Worm (Caenorhabditis elegans) whole organism, L1 larva: ENCODE data around the gene pas-2.

Experiments
- C04F5.9 ChIP-seq: sonication (generic microtip); optimal IDR thresholded peaks from 2 replicates; lab custom pipeline; 2016; ENCODE audit warnings: missing genetic modification characterization, missing compliant biosample characterization
- C16A3.4 ChIP-seq: fragments of 150-350 bp; optimal IDR thresholded peaks from 2 replicates; lab custom pipeline; 2014; ENCODE audit warnings: missing biosample characterization, missing genetic modification characterization
- C34B4.2 ChIP-seq: sonication (generic microtip); optimal IDR thresholded peaks from 2 replicates; lab custom pipeline; 2017; ENCODE audit warnings: mild to moderate bottlenecking, missing genetic modification characterization, missing compliant biosample characterization
- F16B12.6 ChIP-seq: fragments of 150-350 bp; optimal IDR thresholded peaks from 2 replicates; lab custom pipeline; 2014; ENCODE audit warnings: missing biosample characterization, missing genetic modification characterization
- aha-1 ChIP-seq: fragments of 150-350 bp; optimal IDR thresholded peaks from 2 replicates; lab custom pipeline; 2014; ENCODE audit warnings: missing biosample characterization, missing genetic modification characterization
- aly-2 ChIP-seq: fragments of 150-350 bp; optimal IDR thresholded peaks from 2 replicates; lab custom pipeline; 2014; ENCODE audit warnings: missing biosample characterization, missing genetic modification characterization
- blmp-1 ChIP-seq: fragments of 150-350 bp; optimal IDR thresholded peaks from 2 replicates; lab custom pipeline; 2014; ENCODE audit warnings: missing biosample characterization, missing genetic modification characterization
- ceh-82 ChIP-seq, 3 experiments: fragments of 150-350 bp in 1 of 3; sonication (generic microtip) in 2 of 3; optimal IDR thresholded peaks; 2 replicates each; lab custom pipeline; 2014 to 2017; ENCODE audit warnings: missing biosample characterization in 3 of 3, missing genetic modification characterization in 3 of 3
- ceh-88 ChIP-seq: fragments of 200-800 bp; sonication (Bioruptor generic); IDR thresholded peaks from 2 replicates; pipeline ENCODE4 v1.3.6; 2022; ENCODE audit warnings: missing genetic modification characterization, missing compliant biosample characterization
- dpl-1 ChIP-seq, 3 experiments: fragments of 150-350 bp in 2 of 3; sonication (generic microtip) in 1 of 3; optimal IDR thresholded peaks; 2 replicates each; lab custom pipeline; 2014 to 2017; ENCODE audit warnings: missing biosample characterization in 3 of 3, missing genetic modification characterization in 3 of 3, missing genetic modification reagents in 3 of 3
- efl-1 ChIP-seq, 4 experiments: fragments of 150-350 bp; optimal IDR thresholded peaks in 3 of 4; peaks in 1 of 4; 1 replicate in 1 of 4; 2 replicates in 3 of 4; lab custom pipeline; 2014; ENCODE audit warnings: missing biosample characterization in 2 of 4, missing genetic modification characterization in 2 of 4, missing genetic modification reagents in 2 of 4
- efl-3 ChIP-seq: fragments of 200-800 bp; sonication (Bioruptor generic); optimal IDR thresholded peaks from 2 replicates; lab custom pipeline; 2018; ENCODE audit warnings: mild to moderate bottlenecking, missing genetic modification characterization, missing compliant biosample characterization
- egl-13 ChIP-seq: sonication (generic microtip); optimal IDR thresholded peaks from 2 replicates; lab custom pipeline; 2016; ENCODE audit warnings: missing genotype, missing genetic modification reagents, missing genetic modification characterization, missing compliant biosample characterization
- elt-2 ChIP-seq: sonication (generic microtip); optimal IDR thresholded peaks from 2 replicates; lab custom pipeline; 2016; ENCODE audit warnings: missing genetic modification characterization, mild to moderate bottlenecking, inconsistent platforms, missing compliant biosample characterization, missing genetic modification reagents
- elt-3 ChIP-seq, 6 experiments: fragments of 150-350 bp in 1 of 6; sonication (generic microtip); optimal IDR thresholded peaks; 2 replicates each; lab custom pipeline; 2017 to 2018; ENCODE audit warnings: missing biosample characterization in 6 of 6, missing genetic modification characterization in 6 of 6, inconsistent platforms in 1 of 6
- fkh-10 ChIP-seq: sonication (generic microtip); optimal IDR thresholded peaks from 2 replicates; lab custom pipeline; 2017; ENCODE audit warnings: missing biosample characterization, missing genetic modification reagents, missing genetic modification characterization
- fkh-8 ChIP-seq: sonication (generic microtip); optimal IDR thresholded peaks from 2 replicates; lab custom pipeline; 2016; ENCODE audit warnings: mild to moderate bottlenecking, missing genetic modification characterization, missing compliant biosample characterization
- fos-1 ChIP-seq: fragments of 150-350 bp; optimal IDR thresholded peaks from 2 replicates; lab custom pipeline; 2014; ENCODE audit warnings: missing biosample characterization, missing genetic modification characterization
- grh-1 ChIP-seq: fragments of 200-800 bp; sonication (Bioruptor generic); IDR thresholded peaks from 2 replicates; pipeline ENCODE4 v1.3.6; 2022; ENCODE audit warnings: missing genetic modification reagents, missing genetic modification characterization, missing compliant biosample characterization
- hpl-2 ChIP-seq: fragments of 150-350 bp; optimal IDR thresholded peaks from 2 replicates; lab custom pipeline; 2014; ENCODE audit warnings: missing biosample characterization, missing genetic modification reagents, missing genetic modification characterization
- lin-14 ChIP-seq: fragments of 200-800 bp; sonication (Bioruptor generic); optimal IDR thresholded peaks from 2 replicates; lab custom pipeline; 2018; ENCODE audit warnings: mild to moderate bottlenecking, missing genetic modification characterization, moderate library complexity, missing compliant biosample characterization
- lin-15B ChIP-seq: fragments of 150-350 bp; sonication (generic microtip); optimal IDR thresholded peaks from 3 replicates; lab custom pipeline; 2014; ENCODE audit warnings: missing biosample characterization, missing genetic modification characterization
- lin-35 ChIP-seq, 2 experiments: fragments of 150-350 bp; optimal IDR thresholded peaks; 2 replicates each; lab custom pipeline; 2014; ENCODE audit warnings: missing biosample characterization in 2 of 2, missing genetic modification characterization in 2 of 2, missing genetic modification reagents in 2 of 2
- lin-39 ChIP-seq: fragments of 150-350 bp; optimal IDR thresholded peaks from 2 replicates; lab custom pipeline; 2014; ENCODE audit warnings: missing biosample characterization, missing genetic modification reagents, missing genetic modification characterization
- mdl-1 ChIP-seq, 2 experiments: fragments of 150-350 bp; optimal IDR thresholded peaks; 2 replicates each; lab custom pipeline; 2014 to 2017; ENCODE audit warnings: missing biosample characterization in 2 of 2, missing genetic modification characterization in 2 of 2, inconsistent platforms in 1 of 2
- mep-1 ChIP-seq: fragments of 150-350 bp; optimal IDR thresholded peaks from 2 replicates; lab custom pipeline; 2014; ENCODE audit warnings: missing biosample characterization, missing genetic modification characterization
- nhr-11 ChIP-seq: fragments of 150-350 bp; optimal IDR thresholded peaks from 2 replicates; lab custom pipeline; 2014; ENCODE audit warnings: missing biosample characterization, missing genetic modification characterization
- nhr-237 ChIP-seq: fragments of 150-350 bp; optimal IDR thresholded peaks from 2 replicates; lab custom pipeline; 2014; ENCODE audit warnings: missing biosample characterization, missing genetic modification characterization
- nhr-28 ChIP-seq: fragments of 150-350 bp; optimal IDR thresholded peaks from 2 replicates; lab custom pipeline; 2014; ENCODE audit warnings: missing biosample characterization, missing genetic modification characterization
- nhr-71 ChIP-seq: sonication (generic microtip); optimal IDR thresholded peaks from 2 replicates; lab custom pipeline; 2016; ENCODE audit warnings: mild to moderate bottlenecking, missing genetic modification characterization, moderate library complexity, missing compliant biosample characterization
- nhr-76 ChIP-seq: sonication (generic microtip); optimal IDR thresholded peaks from 2 replicates; lab custom pipeline; 2017; ENCODE audit warnings: missing biosample characterization, missing genetic modification characterization
- nhr-77 ChIP-seq: fragments of 150-350 bp; optimal IDR thresholded peaks from 2 replicates; lab custom pipeline; 2014; ENCODE audit warnings: missing biosample characterization, missing genetic modification characterization
- nhr-85 ChIP-seq: sonication (generic microtip); peaks from one replicate; lab custom pipeline; 2016; ENCODE audit warnings: missing genetic modification characterization, inconsistent platforms, missing compliant biosample characterization
- nhr-90 ChIP-seq: sonication (generic microtip); optimal IDR thresholded peaks from 2 replicates; lab custom pipeline; 2016; ENCODE audit warnings: mild to moderate bottlenecking, missing genetic modification characterization, missing compliant biosample characterization; ENCODE audit not compliant: poor library complexity
- pax-3 ChIP-seq: fragments of 200-800 bp; sonication (Bioruptor generic); optimal IDR thresholded peaks from 2 replicates; lab custom pipeline; 2018; ENCODE audit warnings: mild to moderate bottlenecking, missing genetic modification characterization, moderate library complexity, missing compliant biosample characterization
- rnt-1 ChIP-seq: sonication (generic microtip); optimal IDR thresholded peaks from 2 replicates; lab custom pipeline; 2016; ENCODE audit warnings: mild to moderate bottlenecking, missing genetic modification characterization, moderate library complexity, missing compliant biosample characterization
- skn-1 ChIP-seq: fragments of 150-350 bp; optimal IDR thresholded peaks from 2 replicates; lab custom pipeline; 2014; ENCODE audit warnings: missing biosample characterization, missing genetic modification characterization
- snpc-4 ChIP-seq: fragments of 150-350 bp; optimal IDR thresholded peaks from 2 replicates; lab custom pipeline; 2014; ENCODE audit warnings: missing biosample characterization, missing genetic modification characterization
- sptf-1 ChIP-seq: fragments of 150-350 bp; optimal IDR thresholded peaks from 2 replicates; lab custom pipeline; 2014; ENCODE audit warnings: missing biosample characterization, missing genetic modification characterization
- unc-130 ChIP-seq: fragments of 150-350 bp; optimal IDR thresholded peaks from 2 replicates; lab custom pipeline; 2017; ENCODE audit warnings: missing biosample characterization, missing genetic modification characterization, inconsistent platforms
- unc-30 ChIP-seq: sonication (generic microtip); optimal IDR thresholded peaks from 2 replicates; lab custom pipeline; 2017; ENCODE audit warnings: missing biosample characterization, missing genetic modification characterization
- unc-62 ChIP-seq: fragments of 150-350 bp; optimal IDR thresholded peaks from 2 replicates; lab custom pipeline; 2014; ENCODE audit warnings: missing biosample characterization, missing genetic modification reagents, missing genetic modification characterization
- unc-98 ChIP-seq: fragments of 200-800 bp; sonication (Bioruptor generic); IDR thresholded peaks from 2 replicates; pipeline ENCODE4 v1.3.6; 2022; ENCODE audit warnings: missing genetic modification characterization, missing compliant biosample characterization
- vab-15 ChIP-seq: sonication (generic microtip); optimal IDR thresholded peaks from 2 replicates; lab custom pipeline; 2017; ENCODE audit warnings: missing genotype, mild to moderate bottlenecking, missing genetic modification characterization, missing compliant biosample characterization
- zip-4 ChIP-seq: fragments of 200-800 bp; sonication (Bioruptor generic); optimal IDR thresholded peaks from 2 replicates; lab custom pipeline; 2018; ENCODE audit warnings: mild to moderate bottlenecking, missing genetic modification characterization, moderate library complexity, missing compliant biosample characterization
- ztf-11 ChIP-seq, 2 experiments: sonication (generic microtip); optimal IDR thresholded peaks; 2 replicates each; lab custom pipeline; 2016 to 2017; ENCODE audit warnings: missing genetic modification characterization in 2 of 2, missing biosample characterization in 1 of 2, missing compliant biosample characterization in 1 of 2
- ztf-4 ChIP-seq: fragments of 150-350 bp; optimal IDR thresholded peaks from 2 replicates; lab custom pipeline; 2014; ENCODE audit warnings: missing biosample characterization, missing genetic modification characterization

Gene pas-2

ce11 chrV:10793498-10793897, 23.3 kb downstream of the pas-2 start, which contains the start of gene ule-3:
TSS of gene ule-3 (plus strand) at chrV:10793798.
- no peak for TF ChIP-seq fkh-8
- TF ChIP-seq snpc-4, result no peak

DNA sequence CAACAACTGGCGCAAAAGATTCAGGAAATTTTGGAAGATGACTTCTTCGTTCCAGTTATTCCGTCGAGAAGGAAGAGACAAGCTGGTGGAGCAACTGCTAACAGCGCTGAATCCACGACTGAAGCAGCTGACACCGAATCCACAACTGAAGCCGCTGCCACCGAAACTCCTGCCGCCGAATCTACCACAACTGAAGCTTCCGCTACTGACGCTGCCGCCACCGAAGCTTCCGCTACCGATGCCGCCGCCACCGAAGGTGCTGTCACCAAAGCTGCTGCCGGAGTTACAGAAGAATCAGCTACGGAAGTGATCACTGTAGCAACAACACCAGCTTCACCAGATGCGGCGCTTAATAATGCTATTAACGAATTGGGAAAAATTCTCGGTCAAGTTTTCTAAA, 24.3 kb downstream of the pas-2 start:
- no peak for TF ChIP-seq mdl-1 (tag; optimal IDR thresholded peaks at IDR 0.05; lab: Kevin White, UChicago)
- no peak for TF ChIP-seq unc-62
- no peak for TF ChIP-seq nhr-85
- no peak for TF ChIP-seq grh-1 (GFP tag; lab: Robert Waterston, UW)
- TF ChIP-seq F16B12.6 (tag; lab: Kevin White, UChicago), result no peak
- no peak for TF ChIP-seq ceh-88 (GFP tag; lab: Robert Waterston, UW)
- no peak for TF ChIP-seq pax-3
- no peak for TF ChIP-seq efl-3 (GFP tag; lab: Kevin White, UChicago)
- TF ChIP-seq lin-39 (tag; lab: Kevin White, UChicago), result no peak
- no peak for TF ChIP-seq lin-15B (tag; lab: Kevin White, UChicago)
- TF ChIP-seq hpl-2 (GFP tag; lab: Kevin White, UChicago), result no peak
- no peak for TF ChIP-seq lin-14 (GFP tag; lab: Kevin White, UChicago)
- no peak for TF ChIP-seq skn-1
- no peak for TF ChIP-seq unc-130
- no peak for TF ChIP-seq nhr-28 (tag; lab: Kevin White, UChicago)
- no peak for TF ChIP-seq sptf-1 (tag; lab: Kevin White, UChicago)
- no peak for TF ChIP-seq nhr-237 (tag; lab: Kevin White, UChicago)
- no peak for TF ChIP-seq zip-4 (GFP tag; lab: Kevin White, UChicago)
- TF ChIP-seq snpc-4, result no peak
- no peak for TF ChIP-seq unc-98

- TF ChIP-seq fkh-10 (GFP tag; lab: Kevin White, UChicago), result no peak
- no peak for TF ChIP-seq egl-13 (tag; lab: Kevin White, UChicago)
- TF ChIP-seq efl-3 (GFP tag; lab: Kevin White, UChicago), result no peak
- TF ChIP-seq elt-3 (tag; optimal IDR thresholded peaks at IDR 0.05; lab: Kevin White, UChicago), result no peak
- no peak for TF ChIP-seq nhr-77
- TF ChIP-seq C34B4.2 (tag; lab: Kevin White, UChicago), result no peak
- no peak for TF ChIP-seq rnt-1 (tag; lab: Kevin White, UChicago)
- no peak for TF ChIP-seq ztf-4 (tag; lab: Kevin White, UChicago)
- TF ChIP-seq aha-1 (tag; lab: Kevin White, UChicago), result no peak
These were observed 25.3 kb downstream of the pas-2 start, which contains the start of gene D1054.19 for ce11 chrV:10795494-10795893. TSS of gene D1054.19 (plus strand) at chrV:10795794.

DNA sequence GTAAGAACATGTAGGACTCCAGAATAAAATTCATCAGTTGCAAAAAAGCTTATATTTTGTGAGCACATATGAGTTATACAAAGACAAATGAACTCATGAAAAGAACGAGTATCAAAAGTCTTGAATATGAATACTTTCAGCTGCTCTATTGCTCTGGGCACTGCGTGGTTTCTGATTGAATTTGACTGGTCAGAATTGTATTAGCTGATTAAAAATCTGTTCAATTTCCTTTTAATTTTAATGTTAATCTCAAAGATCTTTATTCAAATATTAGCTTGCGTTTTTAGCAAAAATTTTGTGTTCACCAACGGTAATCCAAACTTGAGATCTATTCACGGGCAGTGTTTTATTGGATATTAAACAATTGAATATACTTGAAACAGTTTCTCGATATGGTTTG, 27.9 kb downstream of the pas-2 start, which contains the start of gene srh-184:
Gene srh-184 (minus strand): TSS at position 101 of the 400 bp plus-strand sequence.
- TF ChIP-seq nhr-28 (tag; lab: Kevin White, UChicago), result no peak
- no peak for TF ChIP-seq fkh-8
- no peak for TF ChIP-seq nhr-76 (tag; lab: Kevin White, UChicago)
- TF ChIP-seq aly-2 (tag; lab: Kevin White, UChicago), result no peak
- TF ChIP-seq nhr-11 (tag; lab: Kevin White, UChicago), result no peak
- TF ChIP-seq C16A3.4 (tag; lab: Kevin White, UChicago), result no peak
- TF ChIP-seq ztf-11 (tag; optimal IDR thresholded peaks at IDR 0.05; lab: Kevin White, UChicago), result no peak
- TF ChIP-seq vab-15 (tag; lab: Kevin White, UChicago), result no peak
- TF ChIP-seq efl-1 (optimal IDR thresholded peaks at IDR 0.05; lab: Kevin White, UChicago), result no peak
- no peak for TF ChIP-seq efl-1 (GFP tag; optimal IDR thresholded peaks at IDR 0.05 in 1 of 2; lab: Kevin White, UChicago)
- no peak for TF ChIP-seq pax-3
- TF ChIP-seq, all 84 proteins: peak for 0

ce11 chrV:10801154-10801553, 31.0 kb downstream of the pas-2 start, which contains the start of gene D1054.18:
TSS of gene D1054.18 (minus strand) at chrV:10801198.
- TF ChIP-seq unc-30 (no peak), C04F5.9 (no peak), elt-2 (tag; lab: Kevin White, UChicago) (peak; percentile 94), ceh-82 (tag; optimal IDR thresholded peaks at IDR 0.05; lab: Kevin White, UChicago) (no peak), mep-1 (no peak), nhr-71 (tag; lab: Kevin White, UChicago) (peak; percentile 25), blmp-1 (tag; lab: Kevin White, UChicago) (no peak), lin-35 (GFP tag; optimal IDR thresholded peaks at IDR 0.05; lab: Kevin White, UChicago) (peak in 1 of 2 experiments; percentile 28), nhr-11 (tag; lab: Kevin White, UChicago) (no peak), C16A3.4 (tag; lab: Kevin White, UChicago) (no peak), dpl-1 (GFP tag; optimal IDR thresholded peaks at IDR 0.05; lab: Kevin White, UChicago) (no peak), fos-1 (tag; lab: Kevin White, UChicago) (no peak), nhr-90 (tag; lab: Kevin White, UChicago) (peak; percentile 12)
